Fruit fly (Drosophila melanogaster): ENCODE results near the gene CG31709.

The CG31709 gene

dm6 chr2L:9613922-9614321 is 34.5 kb upstream of the CG31709 start (continued):
- TF ChIP-seq CG8924 (tag; optimal IDR thresholded peaks at IDR 0.05) (peak; percentile 52), toy (GFP tag; IDR thresholded peaks at IDR 0.05) (no peak), Nf-YC (tag; optimal IDR thresholded peaks at IDR 0.05) (no peak), CG14014 (GFP tag; IDR thresholded peaks at IDR 0.05) (no peak), CG16813 (GFP tag; IDR thresholded peaks at IDR 0.05; ENCODE audit: partially characterized antibody) (no peak), pnt (GFP tag; optimal IDR thresholded peaks at IDR 0.05) (no peak), ci (GFP tag; IDR thresholded peaks at IDR 0.05) (peak; percentile 34; the same call in 1 of the 3 replicates), CG7745 (tag; optimal IDR thresholded peaks at IDR 0.05) (no peak), maf-S (GFP tag; optimal IDR thresholded peaks at IDR 0.05) (no peak), CoRest (tag; optimal IDR thresholded peaks at IDR 0.05) (peak; percentile 30), CG17361 (GFP tag; IDR thresholded peaks at IDR 0.05) (0 out of 3 replicates have a peak, but pooled peaks have one; percentile 11), Hmr (GFP tag; optimal IDR thresholded peaks at IDR 0.05) (peak; percentile 20), CG8944 (GFP tag; optimal IDR thresholded peaks at IDR 0.05) (no peak), CG13624 (GFP tag; optimal IDR thresholded peaks at IDR 0.05) (no peak), CG1024 (GFP tag; IDR thresholded peaks at IDR 0.05) (no peak), dmrt99B (tag; optimal IDR thresholded peaks at IDR 0.05) (peak; percentile 4), seq (GFP tag; IDR thresholded peaks at IDR 0.05) (0 out of 2 replicates have a peak, but pooled peaks have one; percentile 8), CG11723 (GFP tag; optimal IDR thresholded peaks at IDR 0.05) (no peak), CG14441 (GFP tag; IDR thresholded peaks at IDR 0.05) (0 out of 2 replicates have a peak, but pooled peaks have one; percentile 6), dan (GFP tag; IDR thresholded peaks at IDR 0.05) (no peak), CkIIα-i1 (GFP tag; IDR thresholded peaks at IDR 0.05) (no peak), insv (GFP tag; optimal IDR thresholded peaks at IDR 0.05) (no peak), CG31224 (GFP tag; IDR thresholded peaks at IDR 0.05) (no peak), sens (GFP tag) (peak; percentile 88), gcm (GFP tag; optimal IDR thresholded peaks at IDR 0.05) (peak; percentile 17), CG1647 (GFP tag; optimal IDR thresholded peaks at IDR 0.05) (no peak), CG7928 (GFP tag; optimal IDR thresholded peaks at IDR 0.05) (no peak), grn (GFP tag; optimal IDR thresholded peaks at IDR 0.05) (no peak), Dp (GFP tag; optimal IDR thresholded peaks at IDR 0.05) (no peak), NFAT (GFP tag; IDR thresholded peaks at IDR 0.05) (peak; percentile 38; the same call in 1 of the 2 replicates), CG11504 (tag; optimal IDR thresholded peaks at IDR 0.05) (peak; percentile 38), Nf-YB (GFP tag; optimal IDR thresholded peaks at IDR 0.05) (no peak), slbo (GFP tag; IDR thresholded peaks at IDR 0.05) (peak; percentile 54; the same call in 1 of the 2 replicates), eyg (GFP tag; optimal IDR thresholded peaks at IDR 0.05) (no peak), unpg (GFP tag; optimal IDR thresholded peaks at IDR 0.05) (peak; percentile 25), CG10543 (GFP tag; optimal IDR thresholded peaks at IDR 0.05) (no peak), CG13296 (GFP tag; optimal IDR thresholded peaks at IDR 0.05) (peak; percentile 3), CG12769 (tag; optimal IDR thresholded peaks at IDR 0.05) (peak; percentile 56), sug (tag; optimal IDR thresholded peaks at IDR 0.05) (peak; percentile 14), nerfin-2 (GFP tag; IDR thresholded peaks at IDR 0.05; ENCODE audit: partially characterized antibody) (no peak), CG8765 (GFP tag; IDR thresholded peaks at IDR 0.05) (no peak), onecut (GFP tag; IDR thresholded peaks at IDR 0.05) (0 out of 2 replicates have a peak, but pooled peaks have one; percentile 8), kay (GFP tag; optimal IDR thresholded peaks at IDR 0.05) (peak; percentile 21), CG2129 (GFP tag; IDR thresholded peaks at IDR 0.05; ENCODE audit: partially characterized antibody) (no peak), Xbp1 (GFP tag; optimal IDR thresholded peaks at IDR 0.05) (no peak)

Data from whole organism, embryonic.